Worm (Caenorhabditis elegans) whole organism, L1 larva: ENCODE data around the gene rom-1.

Source experiments
- C16A3.4 ChIP-seq: fragments of 150-350 bp; optimal IDR thresholded peaks from 2 replicates; lab custom pipeline; 2014; ENCODE audit warnings: missing biosample characterization, missing genetic modification characterization
- C34B4.2 ChIP-seq: sonication (generic microtip); optimal IDR thresholded peaks from 2 replicates; lab custom pipeline; 2017; ENCODE audit warnings: mild to moderate bottlenecking, missing genetic modification characterization, missing compliant biosample characterization
- alr-1 ChIP-seq: fragments of 200-800 bp; sonication (Bioruptor generic); optimal IDR thresholded peaks from 2 replicates; lab custom pipeline; 2018; ENCODE audit warnings: borderline replicate concordance, mild to moderate bottlenecking, missing genetic modification characterization, missing compliant biosample characterization
- ama-1 ChIP-seq: fragments of 150-350 bp; optimal IDR thresholded peaks from 2 replicates; lab custom pipeline; 2014
- ceh-63 ChIP-seq: fragments of 200-800 bp; sonication (Bioruptor generic); optimal IDR thresholded peaks from 2 replicates; lab custom pipeline; 2018; ENCODE audit warnings: mild to moderate bottlenecking, missing genetic modification characterization, missing compliant biosample characterization
- ceh-82 ChIP-seq, 3 experiments: fragments of 150-350 bp in 1 of 3; sonication (generic microtip) in 2 of 3; optimal IDR thresholded peaks; 2 replicates each; lab custom pipeline; 2014 to 2017; ENCODE audit warnings: missing biosample characterization in 3 of 3, missing genetic modification characterization in 3 of 3
- ceh-88 ChIP-seq: fragments of 200-800 bp; sonication (Bioruptor generic); IDR thresholded peaks from 2 replicates; pipeline ENCODE4 v1.3.6; 2022; ENCODE audit warnings: missing genetic modification characterization, missing compliant biosample characterization
- egl-13 ChIP-seq: sonication (generic microtip); optimal IDR thresholded peaks from 2 replicates; lab custom pipeline; 2016; ENCODE audit warnings: missing genotype, missing genetic modification reagents, missing genetic modification characterization, missing compliant biosample characterization
- egl-27 ChIP-seq, 2 experiments: fragments of 150-350 bp in 1 of 2; sonication (generic microtip); optimal IDR thresholded peaks; 3 replicates each; lab custom pipeline; 2017 to 2018; ENCODE audit warnings: missing biosample characterization in 2 of 2, missing genetic modification characterization in 2 of 2, missing genetic modification reagents in 2 of 2
- ets-5 ChIP-seq: fragments of 200-800 bp; sonication (Bioruptor generic); IDR thresholded peaks from 2 replicates; pipeline ENCODE4 v1.3.6; 2022; ENCODE audit warnings: missing genetic modification characterization, missing compliant biosample characterization
- fkh-10 ChIP-seq: sonication (generic microtip); optimal IDR thresholded peaks from 2 replicates; lab custom pipeline; 2017; ENCODE audit warnings: missing biosample characterization, missing genetic modification reagents, missing genetic modification characterization
- fkh-8 ChIP-seq: sonication (generic microtip); optimal IDR thresholded peaks from 2 replicates; lab custom pipeline; 2016; ENCODE audit warnings: mild to moderate bottlenecking, missing genetic modification characterization, missing compliant biosample characterization
- grh-1 ChIP-seq: fragments of 200-800 bp; sonication (Bioruptor generic); IDR thresholded peaks from 2 replicates; pipeline ENCODE4 v1.3.6; 2022; ENCODE audit warnings: missing genetic modification reagents, missing genetic modification characterization, missing compliant biosample characterization
- hlh-4 ChIP-seq: sonication (generic microtip); optimal IDR thresholded peaks from 2 replicates; lab custom pipeline; 2016; ENCODE audit warnings: mild to moderate bottlenecking, missing genetic modification characterization, missing compliant biosample characterization
- hpl-2 ChIP-seq: fragments of 150-350 bp; optimal IDR thresholded peaks from 2 replicates; lab custom pipeline; 2014; ENCODE audit warnings: missing biosample characterization, missing genetic modification reagents, missing genetic modification characterization
- lin-13 ChIP-seq: fragments of 150-350 bp; optimal IDR thresholded peaks from 2 replicates; lab custom pipeline; 2014; ENCODE audit warnings: missing biosample characterization, missing genetic modification reagents, missing genetic modification characterization
- lin-35 ChIP-seq, 2 experiments: fragments of 150-350 bp; optimal IDR thresholded peaks; 2 replicates each; lab custom pipeline; 2014; ENCODE audit warnings: missing biosample characterization in 2 of 2, missing genetic modification characterization in 2 of 2, missing genetic modification reagents in 2 of 2
- lin-39 ChIP-seq: fragments of 150-350 bp; optimal IDR thresholded peaks from 2 replicates; lab custom pipeline; 2014; ENCODE audit warnings: missing biosample characterization, missing genetic modification reagents, missing genetic modification characterization
- lsy-2 ChIP-seq, 2 experiments: fragments of 150-350 bp; optimal IDR thresholded peaks; 2 replicates each; lab custom pipeline; 2014; ENCODE audit warnings: missing biosample characterization in 2 of 2, missing genetic modification characterization in 2 of 2
- mdl-1 ChIP-seq, 2 experiments: fragments of 150-350 bp; optimal IDR thresholded peaks; 2 replicates each; lab custom pipeline; 2014 to 2017; ENCODE audit warnings: missing biosample characterization in 2 of 2, missing genetic modification characterization in 2 of 2, inconsistent platforms in 1 of 2
- mef-2 ChIP-seq: fragments of 150-350 bp; optimal IDR thresholded peaks from 2 replicates; lab custom pipeline; 2014; ENCODE audit warnings: missing biosample characterization, missing genetic modification characterization
- nhr-71 ChIP-seq: sonication (generic microtip); optimal IDR thresholded peaks from 2 replicates; lab custom pipeline; 2016; ENCODE audit warnings: mild to moderate bottlenecking, missing genetic modification characterization, moderate library complexity, missing compliant biosample characterization
- nhr-77 ChIP-seq: fragments of 150-350 bp; optimal IDR thresholded peaks from 2 replicates; lab custom pipeline; 2014; ENCODE audit warnings: missing biosample characterization, missing genetic modification characterization
- nhr-84 ChIP-seq: sonication (generic microtip); optimal IDR thresholded peaks from 2 replicates; lab custom pipeline; 2017; ENCODE audit warnings: missing biosample characterization, missing genetic modification characterization
- nhr-85 ChIP-seq: sonication (generic microtip); peaks from one replicate; lab custom pipeline; 2016; ENCODE audit warnings: missing genetic modification characterization, inconsistent platforms, missing compliant biosample characterization
- pag-3 ChIP-seq: sonication (generic microtip); optimal IDR thresholded peaks from 2 replicates; lab custom pipeline; 2017; ENCODE audit warnings: missing genetic modification characterization, mild to moderate bottlenecking, missing compliant biosample characterization, antibody characterized with exemption, borderline replicate concordance; ENCODE audit not compliant: insufficient read depth
- pax-3 ChIP-seq: fragments of 200-800 bp; sonication (Bioruptor generic); optimal IDR thresholded peaks from 2 replicates; lab custom pipeline; 2018; ENCODE audit warnings: mild to moderate bottlenecking, missing genetic modification characterization, moderate library complexity, missing compliant biosample characterization
- pqm-1 ChIP-seq: sonication (generic microtip); optimal IDR thresholded peaks from 3 replicates; lab custom pipeline; 2017; ENCODE audit warnings: missing biosample characterization, missing genetic modification characterization
- skn-1 ChIP-seq: fragments of 150-350 bp; optimal IDR thresholded peaks from 2 replicates; lab custom pipeline; 2014; ENCODE audit warnings: missing biosample characterization, missing genetic modification characterization
- snpc-4 ChIP-seq: fragments of 150-350 bp; optimal IDR thresholded peaks from 2 replicates; lab custom pipeline; 2014; ENCODE audit warnings: missing biosample characterization, missing genetic modification characterization
- sox-4 ChIP-seq: sonication (generic microtip); optimal IDR thresholded peaks from 2 replicates; lab custom pipeline; 2016; ENCODE audit warnings: missing genetic modification characterization, missing compliant biosample characterization
- sptf-1 ChIP-seq: fragments of 150-350 bp; optimal IDR thresholded peaks from 2 replicates; lab custom pipeline; 2014; ENCODE audit warnings: missing biosample characterization, missing genetic modification characterization
- tbx-2 ChIP-seq: sonication (generic microtip); optimal IDR thresholded peaks from 2 replicates; lab custom pipeline; 2016; ENCODE audit warnings: missing genetic modification characterization, missing compliant biosample characterization
- tlp-1 ChIP-seq: fragments of 150-350 bp; optimal IDR thresholded peaks from 2 replicates; lab custom pipeline; 2014; ENCODE audit warnings: missing biosample characterization, missing genetic modification characterization
- unc-30 ChIP-seq: sonication (generic microtip); optimal IDR thresholded peaks from 2 replicates; lab custom pipeline; 2017; ENCODE audit warnings: missing biosample characterization, missing genetic modification characterization
- vab-15 ChIP-seq: sonication (generic microtip); optimal IDR thresholded peaks from 2 replicates; lab custom pipeline; 2017; ENCODE audit warnings: missing genotype, mild to moderate bottlenecking, missing genetic modification characterization, missing compliant biosample characterization
- xbp-1 ChIP-seq: sonication (generic microtip); optimal IDR thresholded peaks from 2 replicates; lab custom pipeline; 2016; ENCODE audit warnings: missing genetic modification characterization, missing compliant biosample characterization
- zag-1 ChIP-seq: fragments of 150-350 bp; optimal IDR thresholded peaks from 2 replicates; lab custom pipeline; 2014; ENCODE audit warnings: missing biosample characterization, missing genetic modification characterization
- zip-4 ChIP-seq: fragments of 200-800 bp; sonication (Bioruptor generic); optimal IDR thresholded peaks from 2 replicates; lab custom pipeline; 2018; ENCODE audit warnings: mild to moderate bottlenecking, missing genetic modification characterization, moderate library complexity, missing compliant biosample characterization

rom-1 gene

DNA sequence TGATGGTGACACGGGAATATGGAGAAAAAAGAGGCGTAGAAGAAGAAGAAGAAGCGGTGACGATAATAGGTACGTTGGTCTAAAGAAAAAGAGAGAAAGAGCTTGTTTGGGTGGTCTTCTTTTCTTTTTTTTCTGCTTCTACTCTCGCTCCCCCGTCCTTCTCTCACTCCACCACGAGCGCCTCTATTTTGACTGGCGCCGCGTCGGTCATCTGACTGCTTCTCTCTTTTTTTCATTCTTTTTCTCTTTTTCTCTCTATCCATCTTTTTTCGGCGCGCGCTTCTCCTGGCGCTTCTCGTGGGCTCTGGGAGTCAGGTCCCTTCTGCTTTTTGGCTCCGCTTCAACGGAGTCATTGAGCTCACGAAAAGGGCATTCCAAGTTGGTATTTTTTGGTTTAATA is 43.3 kb downstream of the rom-1 start (continued):
- TF ChIP-seq vab-15 (tag; lab: Kevin White, UChicago) (no peak), nhr-71 (tag; lab: Kevin White, UChicago) (peak; percentile 63), nhr-77 (tag; lab: Kevin White, UChicago) (no peak), xbp-1 (tag; lab: Kevin White, UChicago) (peak; percentile 16), lin-13 (GFP tag; lab: Kevin White, UChicago) (no peak), unc-30 (tag; lab: Kevin White, UChicago) (no peak), lin-35 (GFP tag; optimal IDR thresholded peaks at IDR 0.05; lab: Kevin White, UChicago) (peak; percentile 36 to 56), lsy-2 (tag; optimal IDR thresholded peaks at IDR 0.05; lab: Kevin White, UChicago) (peak; percentile 25 to 57), grh-1 (GFP tag; lab: Robert Waterston, UW) (no peak), mdl-1 (tag; optimal IDR thresholded peaks at IDR 0.05; lab: Kevin White, UChicago) (peak in 1 of 2 experiments; percentile 19), ceh-82 (tag; optimal IDR thresholded peaks at IDR 0.05; lab: Kevin White, UChicago) (peak in 2 of 3 experiments; percentile 22 to 47)

DNA sequence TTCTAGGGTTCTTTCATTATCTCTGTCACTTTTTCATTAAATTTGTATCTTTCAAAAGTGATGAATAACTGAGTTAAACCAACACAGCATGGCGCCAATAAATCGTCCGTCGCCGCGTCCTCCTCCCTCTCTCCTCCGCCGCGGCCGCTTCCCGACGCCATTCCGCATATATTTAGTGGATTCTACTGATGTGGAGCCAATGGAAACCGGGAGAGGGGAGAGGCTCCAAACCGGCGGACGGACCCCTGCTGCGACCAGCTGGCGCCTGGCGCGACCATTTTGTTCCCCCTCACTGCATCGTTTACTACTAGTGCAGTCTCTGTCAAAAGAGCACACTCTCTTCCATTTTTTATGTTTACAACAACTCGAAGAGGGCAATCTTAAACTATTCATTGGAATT is 44.2 kb downstream of the rom-1 start:
- no peak for TF ChIP-seq hlh-4 (tag; lab: Kevin White, UChicago)
- TF ChIP-seq hpl-2 (GFP tag; lab: Kevin White, UChicago), result no peak
- TF ChIP-seq alr-1 (tag; lab: Kevin White, UChicago), result no peak
- no peak for TF ChIP-seq zip-4
- TF ChIP-seq fkh-10 (GFP tag; lab: Kevin White, UChicago), result no peak
- no peak for TF ChIP-seq tbx-2 (tag; lab: Kevin White, UChicago)
- no peak for TF ChIP-seq snpc-4 (tag; lab: Kevin White, UChicago)
- no peak for TF ChIP-seq C34B4.2 (tag; lab: Kevin White, UChicago)
- TF ChIP-seq fkh-8 (tag; lab: Kevin White, UChicago), result no peak
- no peak for TF ChIP-seq egl-13 (tag; lab: Kevin White, UChicago)
- TF ChIP-seq sox-4 (tag; lab: Kevin White, UChicago), result no peak
- no peak for TF ChIP-seq pax-3 (tag; lab: Kevin White, UChicago)
- no peak for TF ChIP-seq nhr-71 (tag; lab: Kevin White, UChicago)
- TF ChIP-seq lsy-2 (tag; optimal IDR thresholded peaks at IDR 0.05; lab: Kevin White, UChicago), result no peak
- TF ChIP-seq unc-30 (tag; lab: Kevin White, UChicago), result no peak
- no peak for TF ChIP-seq lin-39 (tag; lab: Kevin White, UChicago)
- no peak for TF ChIP-seq mef-2 (tag; lab: Kevin White, UChicago)
- no peak for TF ChIP-seq nhr-84
- no peak for TF ChIP-seq zag-1
- TF ChIP-seq nhr-85 (tag; lab: Kevin White, UChicago), result no peak

DNA sequence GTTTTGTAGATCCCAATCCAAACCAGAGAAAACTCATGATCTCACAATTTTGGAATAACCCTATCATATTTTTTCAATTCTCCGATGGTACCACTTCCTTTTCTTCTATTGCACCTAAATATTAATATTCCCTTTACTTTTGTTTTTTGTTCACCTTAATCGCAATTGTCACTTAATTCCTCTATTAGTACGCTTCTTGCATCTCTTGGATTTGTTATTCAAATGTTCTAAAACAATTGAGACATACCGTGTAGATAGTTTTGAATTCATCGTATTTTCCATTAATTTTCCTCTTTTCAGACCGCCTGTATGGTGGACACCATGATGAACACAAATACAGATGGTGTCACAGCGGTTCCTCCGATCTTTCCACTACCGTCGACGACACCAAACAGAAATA is 44.8 kb downstream of the rom-1 start, which contains the start of gene flh-2:
Gene flh-2, plus strand, starts transcription at position 301 of the 400 bp plus-strand sequence.
- TF ChIP-seq ama-1 (lab: Kevin White, UChicago), result no peak
- TF ChIP-seq sptf-1, result no peak
- TF ChIP-seq pqm-1 (tag; lab: Kevin White, UChicago), result no peak
- TF ChIP-seq ceh-88 (GFP tag; lab: Robert Waterston, UW), result no peak
- no peak for TF ChIP-seq ets-5
- TF ChIP-seq ceh-63, result no peak
- no peak for TF ChIP-seq skn-1 (tag; lab: Kevin White, UChicago)
- no peak for TF ChIP-seq pag-3 (tag; lab: Kevin White, UChicago)
- TF ChIP-seq lin-39 (tag; lab: Kevin White, UChicago), result no peak
- TF ChIP-seq alr-1 (tag; lab: Kevin White, UChicago), result no peak
- no peak for TF ChIP-seq nhr-84
- TF ChIP-seq zag-1, result no peak
- no peak for TF ChIP-seq pax-3 (tag; lab: Kevin White, UChicago)
- no peak for TF ChIP-seq C16A3.4 (tag; lab: Kevin White, UChicago)
- no peak for TF ChIP-seq grh-1 (GFP tag; lab: Robert Waterston, UW)
- TF ChIP-seq tlp-1 (tag; lab: Kevin White, UChicago), result no peak
- no peak for TF ChIP-seq egl-27 (tag; optimal IDR thresholded peaks at IDR 0.05; lab: Kevin White, UChicago)
